Worm (Caenorhabditis elegans): ENCODE measurements around the gene cogc-2.
A peak's percentile ranks its signal among the peaks of the same experiment; 100 is the strongest.

Gene cogc-2

DNA sequence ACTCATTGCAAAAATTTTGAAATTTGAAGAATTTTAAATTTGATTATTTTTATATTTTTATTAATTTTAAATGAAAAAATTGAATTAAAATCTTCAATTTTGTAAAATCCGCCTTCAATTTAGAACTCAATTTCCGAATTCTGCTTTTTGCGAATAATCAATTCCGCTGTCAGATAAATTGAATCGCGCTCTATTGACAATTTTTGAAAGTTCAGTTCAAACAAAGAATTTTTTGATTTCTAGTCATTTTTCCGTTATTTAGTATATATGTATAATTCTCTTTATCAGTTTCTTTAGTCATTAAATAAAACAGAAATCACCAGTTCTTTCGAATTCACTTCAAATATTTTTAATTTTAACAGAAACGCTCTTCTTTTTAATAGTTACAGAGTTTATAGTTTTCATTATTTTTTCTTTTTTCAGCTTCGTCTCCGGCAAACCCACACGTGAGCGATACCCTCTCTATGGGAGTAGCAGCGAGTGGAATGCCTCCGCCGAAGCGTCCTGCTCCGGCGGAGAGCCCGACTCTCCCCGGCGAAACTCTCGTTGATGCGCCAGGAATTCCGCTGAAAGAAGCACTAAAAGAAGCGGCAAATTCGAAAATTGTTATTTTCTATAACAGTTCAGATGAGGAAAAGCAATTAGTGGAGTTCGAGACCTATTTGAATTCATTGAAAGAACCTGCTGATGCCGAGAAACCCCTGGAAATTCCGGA, 26.5 kb downstream of the cogc-2 start:
- TF ChIP-seq mxl-3 (GFP tag; optimal IDR thresholded peaks at IDR 0.05) (no peak), set-16 (GFP tag; IDR thresholded peaks at IDR 0.05) (peak; percentile 77), nhr-77 (tag; optimal IDR thresholded peaks at IDR 0.05) (peak; percentile 34), zfp-2 (tag; optimal IDR thresholded peaks at IDR 0.05) (no peak), unc-62 (GFP tag; optimal IDR thresholded peaks at IDR 0.05 in 1 of 2) (no peak), unc-62 (tag; optimal IDR thresholded peaks at IDR 0.05) (no peak), nhr-11 (tag; optimal IDR thresholded peaks at IDR 0.05) (no peak), dpl-1 (GFP tag; optimal IDR thresholded peaks at IDR 0.05) (peak; percentile 6), hif-1 (tag; optimal IDR thresholded peaks at IDR 0.05) (no peak), nhr-102 (tag; optimal IDR thresholded peaks at IDR 0.05) (no peak), nhr-28 (tag; optimal IDR thresholded peaks at IDR 0.05) (peak; percentile 12), lin-29 (GFP tag; IDR thresholded peaks at IDR 0.05) (no peak), F37D6.2 (tag; optimal IDR thresholded peaks at IDR 0.05) (no peak), lin-38 (GFP tag; IDR thresholded peaks at IDR 0.05) (peak; percentile 51), lin-1 (GFP tag; IDR thresholded peaks at IDR 0.05) (no peak), ama-1 (optimal IDR thresholded peaks at IDR 0.05) (no peak), ceh-32 (tag; optimal IDR thresholded peaks at IDR 0.05; ENCODE audit: poor library complexity) (no peak), lin-39 (tag; optimal IDR thresholded peaks at IDR 0.05) (no peak), ctbp-1 (GFP tag; IDR thresholded peaks at IDR 0.05) (no peak), ztf-7 (tag; optimal IDR thresholded peaks at IDR 0.05) (no peak)

DNA sequence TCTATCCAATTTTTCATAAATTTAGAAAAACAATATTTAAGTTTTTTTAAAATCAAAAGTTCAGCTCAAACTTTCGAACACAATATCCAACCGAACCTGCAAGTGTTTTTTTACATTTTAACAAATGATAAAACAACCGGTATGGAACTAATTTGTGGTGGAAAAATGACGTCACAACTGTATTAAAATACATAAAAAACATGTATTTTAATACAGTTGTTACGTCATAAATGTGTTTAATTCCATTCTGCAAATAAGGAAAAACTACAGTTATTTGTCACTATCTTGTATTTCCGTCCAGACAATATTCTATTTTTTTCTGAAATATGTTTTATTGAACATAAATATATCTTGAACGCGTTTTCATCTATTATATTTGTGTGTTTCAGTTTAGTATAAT, 27.2 kb downstream of the cogc-2 start:
- TF ChIP-seq nhr-77 (tag; optimal IDR thresholded peaks at IDR 0.05) (no peak), fkh-10 (GFP tag; optimal IDR thresholded peaks at IDR 0.05) (no peak), zag-1 (tag; optimal IDR thresholded peaks at IDR 0.05) (no peak)

DNA sequence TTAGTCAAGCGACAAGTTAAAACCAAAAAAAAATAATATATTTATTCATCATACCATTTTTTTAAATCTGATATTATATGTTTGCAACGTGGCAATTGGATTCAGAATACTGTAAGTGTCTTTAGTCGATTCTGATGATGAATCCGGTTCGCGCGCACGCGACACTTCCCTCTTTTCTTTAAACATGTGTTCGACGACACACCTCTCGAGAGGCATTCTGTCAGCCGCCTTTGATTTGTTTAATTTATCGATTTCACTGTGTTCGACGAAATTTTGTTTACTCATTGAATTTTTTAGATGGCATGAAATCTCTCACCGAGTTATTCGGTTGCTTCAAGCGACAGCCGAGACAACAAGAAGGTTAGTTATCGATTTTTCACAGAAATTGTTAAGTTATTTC, 27.7 kb downstream of the cogc-2 start, which contains the start of gene trxr-1:
Gene trxr-1 (plus strand): TSS at position 227 of the 400 bp plus-strand sequence.
- TF ChIP-seq hlh-30 (tag; optimal IDR thresholded peaks at IDR 0.05; ENCODE audit: insufficient read depth) (peak; percentile 69), jun-1 (tag; optimal IDR thresholded peaks at IDR 0.05) (no peak), spr-3 (GFP tag; optimal IDR thresholded peaks at IDR 0.05) (no peak), mxl-3 (GFP tag; optimal IDR thresholded peaks at IDR 0.05) (peak; percentile 66)

ce11 chrIV:7010835-7011234, 28.5 kb downstream of the cogc-2 start, which contains the start of gene C25A8.1:
C25A8.1 (plus strand) TSS chrIV:7011135.
- TF ChIP-seq dmd-6 (GFP tag; IDR thresholded peaks at IDR 0.05) (no peak), cey-2 (tag; optimal IDR thresholded peaks at IDR 0.05; ENCODE audit: borderline replicate concordance, insufficient read depth) (no peak), daf-12 (tag; optimal IDR thresholded peaks at IDR 0.05) (no peak)

ce11 chrIV:7010195-7010594, 29.2 kb downstream of the cogc-2 start:
- TF ChIP-seq ceh-82 (tag; optimal IDR thresholded peaks at IDR 0.05) (no peak), set-16 (GFP tag; IDR thresholded peaks at IDR 0.05) (peak; percentile 68)

DNA sequence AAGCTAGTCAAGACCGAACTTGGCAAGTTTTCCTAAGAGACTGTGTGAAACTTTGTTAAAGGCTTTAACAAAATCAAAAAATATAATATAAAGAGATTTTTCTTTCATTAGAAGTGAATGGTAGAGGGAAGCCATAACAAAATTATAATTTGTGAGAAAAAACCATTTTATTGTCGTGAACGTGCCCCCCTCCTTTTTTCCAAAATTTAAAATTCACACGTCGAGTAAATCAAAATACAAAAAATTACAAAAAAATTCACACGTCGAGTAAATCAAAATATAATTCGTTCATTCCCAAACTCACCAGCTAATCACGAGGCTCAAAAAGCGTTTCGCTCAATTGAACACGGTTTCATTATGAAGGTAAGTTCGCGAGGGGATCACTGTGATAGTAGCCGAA, 29.8 kb downstream of the cogc-2 start, which contains the start of gene C25A8.2:
Gene C25A8.2 (plus strand): TSS at position 301 of the 400 bp plus-strand sequence.
- TF ChIP-seq madf-9 (GFP tag; conservative IDR thresholded peaks at IDR 0.05) = no peak
- TF ChIP-seq fos-1 (tag; optimal IDR thresholded peaks at IDR 0.05) = no peak
- TF ChIP-seq arid-1 (GFP tag; conservative IDR thresholded peaks at IDR 0.05) = no peak
- TF ChIP-seq dve-1 (tag; optimal IDR thresholded peaks at IDR 0.05; ENCODE audit: insufficient read depth) = no peak
- no peak for TF ChIP-seq rbr-2 (tag; optimal IDR thresholded peaks at IDR 0.05)
- TF ChIP-seq Y48G9A.11 (GFP tag; IDR thresholded peaks at IDR 0.05) = no peak
- TF ChIP-seq tag-97 (GFP tag; IDR thresholded peaks at IDR 0.05) = no peak
- TF ChIP-seq ceh-28 (tag; optimal IDR thresholded peaks at IDR 0.05) = no peak
- no peak for TF ChIP-seq lsy-2 (tag; optimal IDR thresholded peaks at IDR 0.05)
- TF ChIP-seq lim-7 (GFP tag; IDR thresholded peaks at IDR 0.05) = no peak
- TF ChIP-seq ZK546.5 (tag; optimal IDR thresholded peaks at IDR 0.05) = no peak
- TF ChIP-seq T20F7.1 (GFP tag; optimal IDR thresholded peaks at IDR 0.05) = no peak
- TF ChIP-seq egl-43 (GFP tag; IDR thresholded peaks at IDR 0.05) = no peak
- TF ChIP-seq nhr-41 (GFP tag; IDR thresholded peaks at IDR 0.05) = no peak
